Fruit fly (Drosophila melanogaster): ENCODE data around the gene CG8478.

- TF ChIP-seq svp (GFP tag): no peak
- TF ChIP-seq dac (GFP tag; optimal IDR thresholded peaks at IDR 0.05): no peak
- no peak for TF ChIP-seq CG15336 (GFP tag; IDR thresholded peaks at IDR 0.05)
- no peak for TF ChIP-seq Gug (GFP tag; IDR thresholded peaks at IDR 0.05)
- TF ChIP-seq CG8319 (GFP tag; optimal IDR thresholded peaks at IDR 0.05): no peak
- TF ChIP-seq Blimp-1 (GFP tag; optimal IDR thresholded peaks at IDR 0.05): no peak
- TF ChIP-seq ss (GFP tag; optimal IDR thresholded peaks at IDR 0.05): no peak
- no peak for TF ChIP-seq CG6808 (GFP tag; optimal IDR thresholded peaks at IDR 0.05)
- no peak for TF ChIP-seq Eip75B (GFP tag; optimal IDR thresholded peaks at IDR 0.05)
- no peak for TF ChIP-seq Sox14 (GFP tag; optimal IDR thresholded peaks at IDR 0.05)
- no peak for TF ChIP-seq net (GFP tag; optimal IDR thresholded peaks at IDR 0.05)
- TF ChIP-seq CG11902 (GFP tag; optimal IDR thresholded peaks at IDR 0.05): no peak
- no peak for TF ChIP-seq eg (GFP tag; IDR thresholded peaks at IDR 0.05)
These were observed 9.0 kb upstream of the CG8478 start, which contains the start of gene Tti1 for dm6 chr3R:9754487-9754886.
